Fruit fly (Drosophila melanogaster): ENCODE results near the gene CG3638.

The CG3638 gene

dm6 chrX:1276757-1277527 lies 40.5 kb upstream of the CG3638 start (continued):
- TF ChIP-seq HLHmδ (GFP tag; optimal IDR thresholded peaks at IDR 0.05) (no peak), zen2 (GFP tag; IDR thresholded peaks at IDR 0.05; ENCODE audit: partially characterized antibody) (no peak), CG11560 (tag; IDR thresholded peaks at IDR 0.05) (peak; percentile 81), CG12104 (GFP tag; optimal IDR thresholded peaks at IDR 0.05) (peak; percentile 84), Meics (GFP tag; optimal IDR thresholded peaks at IDR 0.05) (peak; percentile 95), CG1529 (GFP tag; optimal IDR thresholded peaks at IDR 0.05) (peak; percentile 79), ab (GFP tag; optimal IDR thresholded peaks at IDR 0.05) (peak; percentile 85), Dp (GFP tag; optimal IDR thresholded peaks at IDR 0.05) (no peak), CG3838 (GFP tag; optimal IDR thresholded peaks at IDR 0.05) (peak; percentile 19), peb (GFP tag; IDR thresholded peaks at IDR 0.05) (peak; percentile 84), mld (GFP tag; IDR thresholded peaks at IDR 0.05; ENCODE audit: partially characterized antibody) (no peak), ttk (GFP tag; IDR thresholded peaks at IDR 0.05) (peak; percentile 93), Oaz (GFP tag; IDR thresholded peaks at IDR 0.05) (peak; percentile 83), CG7839 (tag; optimal IDR thresholded peaks at IDR 0.05) (peak; percentile 94), Kr (GFP tag; optimal IDR thresholded peaks at IDR 0.05) (no peak), ERR (GFP tag; optimal IDR thresholded peaks at IDR 0.05) (peak; percentile 91), CG18599 (GFP tag; optimal IDR thresholded peaks at IDR 0.05) (peak; percentile 97), crp (GFP tag; optimal IDR thresholded peaks at IDR 0.05) (peak in 1 of 2 experiments; percentile 49), CG12769 (tag; optimal IDR thresholded peaks at IDR 0.05) (peak; percentile 97), zfh2 (GFP tag; optimal IDR thresholded peaks at IDR 0.05) (peak; percentile 85), nau (GFP tag; optimal IDR thresholded peaks at IDR 0.05) (peak; percentile 90), B-H2 (GFP tag; optimal IDR thresholded peaks at IDR 0.05) (no peak), MESR4 (GFP tag; optimal IDR thresholded peaks at IDR 0.05) (peak; percentile 21), HLH4C (GFP tag; IDR thresholded peaks at IDR 0.05; ENCODE audit: partially characterized antibody) (0 out of 3 replicates have a peak, but pooled peaks have one; percentile 32), CG11456 (GFP tag; IDR thresholded peaks at IDR 0.05) (peak; percentile 95), CG1024 (GFP tag; IDR thresholded peaks at IDR 0.05) (peak; percentile 48), Elba2 (GFP tag; optimal IDR thresholded peaks at IDR 0.05) (no peak), sd (tag; optimal IDR thresholded peaks at IDR 0.05) (peak; percentile 73), salm (tag; optimal IDR thresholded peaks at IDR 0.05) (peak; percentile 84), CHES-1-like (GFP tag; optimal IDR thresholded peaks at IDR 0.05) (peak; percentile 91), CTCF (GFP tag; optimal IDR thresholded peaks at IDR 0.05) (peak; percentile 1), Chrac-16 (GFP tag; optimal IDR thresholded peaks at IDR 0.05) (peak; percentile 83), jumu (GFP tag; optimal IDR thresholded peaks at IDR 0.05) (peak; percentile 92), ato (GFP tag; IDR thresholded peaks at IDR 0.05; ENCODE audit: partially characterized antibody) (no peak), Sox100B (GFP tag; optimal IDR thresholded peaks at IDR 0.05) (peak; percentile 87), CG31388 (GFP tag; optimal IDR thresholded peaks at IDR 0.05) (peak; percentile 68), sima (GFP tag; optimal IDR thresholded peaks at IDR 0.05) (peak; percentile 78), CG12659 (GFP tag; optimal IDR thresholded peaks at IDR 0.05) (peak; percentile 95), Side (GFP tag; optimal IDR thresholded peaks at IDR 0.05) (peak; percentile 91), CG8388 (GFP tag; optimal IDR thresholded peaks at IDR 0.05) (peak; percentile 75), btn (GFP tag; optimal IDR thresholded peaks at IDR 0.05) (peak; percentile 80), Fer2 (tag; optimal IDR thresholded peaks at IDR 0.05) (peak; percentile 76), gsb-n (tag; optimal IDR thresholded peaks at IDR 0.05) (peak; percentile 47), CG14014 (GFP tag; IDR thresholded peaks at IDR 0.05) (peak; percentile 94)

Data from whole organism, embryonic.